Worm (Caenorhabditis elegans): ENCODE data around the gene F53H4.2.
A peak's percentile ranks its signal among the peaks of the same experiment; 100 is the strongest.

Gene F53H4.2

ce11 chrX:15865868-15866555 is 9.1 kb downstream of the F53H4.2 start, which contains the start of the genes csb-1 and F53H4.4:
Gene csb-1, minus strand, starts transcription at chrX:15865918.
Gene F53H4.4, plus strand, starts transcription at chrX:15866387.
- no peak for TF ChIP-seq jun-1 (tag; optimal IDR thresholded peaks at IDR 0.05)
- TF ChIP-seq unc-98 (GFP tag; IDR thresholded peaks at IDR 0.05): 0 out of 2 replicates have a peak, but pooled peaks have one; percentile 34
- peak; percentile 86 for TF ChIP-seq nhr-71 (tag; optimal IDR thresholded peaks at IDR 0.05)
- no peak for TF ChIP-seq ama-1 (optimal IDR thresholded peaks at IDR 0.05)
- TF ChIP-seq zip-4 (GFP tag; optimal IDR thresholded peaks at IDR 0.05): no peak
- TF ChIP-seq egl-13 (tag; optimal IDR thresholded peaks at IDR 0.05): peak; percentile 59
- TF ChIP-seq nhr-19 (GFP tag; conservative IDR thresholded peaks at IDR 0.05): peak; percentile 71
- peak in 1 of 6 experiments; percentile 49 for TF ChIP-seq elt-3 (tag; optimal IDR thresholded peaks at IDR 0.05)
- no peak for TF ChIP-seq efl-3 (GFP tag; optimal IDR thresholded peaks at IDR 0.05)
- no peak for TF ChIP-seq hlh-4 (tag; optimal IDR thresholded peaks at IDR 0.05)
- TF ChIP-seq dpl-1 (GFP tag; optimal IDR thresholded peaks at IDR 0.05): peak; percentile 52 to 73 (median 59)
- TF ChIP-seq fkh-10 (GFP tag; optimal IDR thresholded peaks at IDR 0.05): peak; percentile 38
- TF ChIP-seq ceh-63 (GFP tag; optimal IDR thresholded peaks at IDR 0.05): no peak
- no peak for TF ChIP-seq egl-27 (tag; optimal IDR thresholded peaks at IDR 0.05)
- no peak for TF ChIP-seq grh-1 (GFP tag; IDR thresholded peaks at IDR 0.05)
- no peak for TF ChIP-seq fos-1 (tag; optimal IDR thresholded peaks at IDR 0.05)
- TF ChIP-seq unc-86 (tag; optimal IDR thresholded peaks at IDR 0.05): peak; percentile 36
- TF ChIP-seq blmp-1 (tag; optimal IDR thresholded peaks at IDR 0.05): peak; percentile 71
- TF ChIP-seq snpc-4 (tag; optimal IDR thresholded peaks at IDR 0.05): peak; percentile 47
- peak; percentile 21 for TF ChIP-seq elt-2 (tag; optimal IDR thresholded peaks at IDR 0.05)
- no peak for TF ChIP-seq tlp-1 (tag; optimal IDR thresholded peaks at IDR 0.05)
- peak; percentile 78 for TF ChIP-seq snu-23 (GFP tag; optimal IDR thresholded peaks at IDR 0.05)
- no peak for TF ChIP-seq sup-37 (GFP tag; optimal IDR thresholded peaks at IDR 0.05)
- TF ChIP-seq nhr-90 (tag; optimal IDR thresholded peaks at IDR 0.05; ENCODE audit: poor library complexity): peak; percentile 77
- no peak for TF ChIP-seq mab-9 (GFP tag; IDR thresholded peaks at IDR 0.05)
- no peak for TF ChIP-seq ets-5 (GFP tag; IDR thresholded peaks at IDR 0.05)
- TF ChIP-seq nhr-47 (tag; optimal IDR thresholded peaks at IDR 0.05): peak; percentile 79
- TF ChIP-seq dsc-1 (tag; optimal IDR thresholded peaks at IDR 0.05): peak; percentile 54
- TF ChIP-seq ces-1 (GFP tag; optimal IDR thresholded peaks at IDR 0.05): no peak
- TF ChIP-seq mdl-1 (tag; optimal IDR thresholded peaks at IDR 0.05): peak; percentile 26 to 97
- no peak for TF ChIP-seq C34B4.2 (tag; optimal IDR thresholded peaks at IDR 0.05)
- peak; percentile 75 for TF ChIP-seq tbx-2 (tag; optimal IDR thresholded peaks at IDR 0.05)
- TF ChIP-seq F16B12.6 (tag; optimal IDR thresholded peaks at IDR 0.05): peak; percentile 17
- TF ChIP-seq nhr-76 (tag; optimal IDR thresholded peaks at IDR 0.05): no peak
- peak; percentile 56 for TF ChIP-seq lin-13 (GFP tag; optimal IDR thresholded peaks at IDR 0.05)
- TF ChIP-seq hlh-17 (GFP tag; optimal IDR thresholded peaks at IDR 0.05; ENCODE audit: borderline replicate concordance): no peak
- no peak for TF ChIP-seq ceh-88 (GFP tag; IDR thresholded peaks at IDR 0.05)
- TF ChIP-seq nhr-12 (tag; optimal IDR thresholded peaks at IDR 0.05): no peak
- peak; percentile 66 to 76 for TF ChIP-seq lin-35 (GFP tag; optimal IDR thresholded peaks at IDR 0.05)
- TF ChIP-seq nhr-11 (tag; optimal IDR thresholded peaks at IDR 0.05): no peak
- no peak for TF ChIP-seq aly-2 (tag; optimal IDR thresholded peaks at IDR 0.05)
- no peak for TF ChIP-seq nhr-84 (tag; optimal IDR thresholded peaks at IDR 0.05)
- peak; percentile 46 for TF ChIP-seq irx-1 (tag; optimal IDR thresholded peaks at IDR 0.05)
- no peak for TF ChIP-seq Y116A8C.19 (tag; optimal IDR thresholded peaks at IDR 0.05; ENCODE audit: borderline replicate concordance)
- TF ChIP-seq swsn-7 (tag; optimal IDR thresholded peaks at IDR 0.05): peak; percentile 62
- TF ChIP-seq hpl-2 (GFP tag; optimal IDR thresholded peaks at IDR 0.05): no peak
- peak; percentile 80 for TF ChIP-seq lir-3 (tag; optimal IDR thresholded peaks at IDR 0.05; ENCODE audit: poor library complexity)
- no peak for TF ChIP-seq sptf-1 (tag; optimal IDR thresholded peaks at IDR 0.05)
- peak; percentile 26 for TF ChIP-seq isw-1 (GFP tag; IDR thresholded peaks at IDR 0.05)
- peak; percentile 79 for TF ChIP-seq lin-15B (tag; optimal IDR thresholded peaks at IDR 0.05)
- TF ChIP-seq nhr-20 (tag; optimal IDR thresholded peaks at IDR 0.05): peak; percentile 80
- TF ChIP-seq nhr-28 (tag; optimal IDR thresholded peaks at IDR 0.05): no peak
